Worm (Caenorhabditis elegans) whole organism, late embryonic: ENCODE measurements around the gene phf-15.

Experiments
- C38D4.7 ChIP-seq: fragments of 200-800 bp; sonication (Bioruptor generic); optimal IDR thresholded peaks from 2 replicates; lab custom pipeline; 2018; ENCODE audit warnings: mild to moderate bottlenecking, missing genetic modification characterization, moderate library complexity, missing compliant biosample characterization
- K09A11.1 ChIP-seq: sonication (generic microtip); optimal IDR thresholded peaks from 2 replicates; lab custom pipeline; 2017; ENCODE audit warnings: antibody characterized with exemption, mild to moderate bottlenecking, missing genetic modification characterization, missing compliant biosample characterization; ENCODE audit not compliant: insufficient read depth
- Y22D7AL.16 ChIP-seq: sonication (generic microtip); optimal IDR thresholded peaks from 2 replicates; lab custom pipeline; 2016; ENCODE audit warnings: missing genetic modification characterization, missing compliant biosample characterization
- ahr-1 ChIP-seq: sonication (generic microtip); optimal IDR thresholded peaks from 2 replicates; lab custom pipeline; 2016; ENCODE audit warnings: missing genetic modification characterization, missing compliant biosample characterization
- ama-1 ChIP-seq: fragments of 150-350 bp; optimal IDR thresholded peaks from 2 replicates; lab custom pipeline; 2014
- ceh-14 ChIP-seq: sonication (generic microtip); optimal IDR thresholded peaks from 2 replicates; lab custom pipeline; 2016; ENCODE audit warnings: missing genotype, missing genetic modification characterization, missing compliant biosample characterization
- ceh-22 ChIP-seq: sonication (generic microtip); optimal IDR thresholded peaks from 2 replicates; lab custom pipeline; 2017; ENCODE audit warnings: missing biosample characterization, missing genetic modification characterization
- ceh-24 ChIP-seq: sonication (generic microtip); optimal IDR thresholded peaks from 2 replicates; lab custom pipeline; 2016; ENCODE audit warnings: mild to moderate bottlenecking, missing genetic modification characterization, missing compliant biosample characterization
- ceh-30 ChIP-seq: fragments of 150-350 bp; optimal IDR thresholded peaks from 2 replicates; lab custom pipeline; 2014; ENCODE audit warnings: missing biosample characterization, missing genetic modification characterization
- ceh-45 ChIP-seq: fragments of 200-800 bp; sonication (Bioruptor generic); IDR thresholded peaks from 2 replicates; pipeline ENCODE4 v1.3.6; 2022; ENCODE audit warnings: missing genetic modification reagents, missing genetic modification characterization, missing compliant biosample characterization
- ceh-48 ChIP-seq: sonication (generic microtip); optimal IDR thresholded peaks from 2 replicates; lab custom pipeline; 2016; ENCODE audit warnings: missing genetic modification characterization, inconsistent platforms, missing compliant biosample characterization
- ceh-9 ChIP-seq: sonication (generic microtip); optimal IDR thresholded peaks from 2 replicates; lab custom pipeline; 2016; ENCODE audit warnings: mild to moderate bottlenecking, missing genetic modification characterization, inconsistent platforms, missing compliant biosample characterization
- dmd-4 ChIP-seq: sonication (generic microtip); optimal IDR thresholded peaks from 2 replicates; lab custom pipeline; 2016; ENCODE audit warnings: borderline replicate concordance, missing genetic modification characterization, missing compliant biosample characterization
- elt-2 ChIP-seq: sonication (generic microtip); optimal IDR thresholded peaks from 2 replicates; lab custom pipeline; 2016; ENCODE audit warnings: missing genetic modification reagents, missing genetic modification characterization, missing compliant biosample characterization
- ets-4 ChIP-seq: sonication (generic microtip); optimal IDR thresholded peaks from 2 replicates; lab custom pipeline; 2016; ENCODE audit warnings: missing genetic modification characterization, missing compliant biosample characterization
- fax-1 ChIP-seq: sonication (generic microtip); optimal IDR thresholded peaks from 2 replicates; lab custom pipeline; 2016; ENCODE audit warnings: missing genotype, missing genetic modification characterization, missing compliant biosample characterization
- fkh-10 ChIP-seq: fragments of 150-350 bp; optimal IDR thresholded peaks from 2 replicates; lab custom pipeline; 2014; ENCODE audit warnings: missing biosample characterization, missing genetic modification reagents, missing genetic modification characterization
- gmeb-2 ChIP-seq: sonication (generic microtip); optimal IDR thresholded peaks from 2 replicates; lab custom pipeline; 2016; ENCODE audit warnings: missing genetic modification characterization, inconsistent platforms, missing compliant biosample characterization
- hlh-6 ChIP-seq: sonication (generic microtip); optimal IDR thresholded peaks from 2 replicates; lab custom pipeline; 2016; ENCODE audit warnings: missing genotype, missing genetic modification characterization, missing compliant biosample characterization
- lim-6 ChIP-seq: sonication (generic microtip); optimal IDR thresholded peaks from 2 replicates; lab custom pipeline; 2016; ENCODE audit warnings: missing genetic modification characterization, missing compliant biosample characterization
- lin-11 ChIP-seq: fragments of 200-800 bp; sonication (Bioruptor generic); optimal IDR thresholded peaks from 2 replicates; lab custom pipeline; 2018; ENCODE audit warnings: mild to moderate bottlenecking, missing genetic modification characterization, missing compliant biosample characterization
- madf-2 ChIP-seq: sonication (generic microtip); optimal IDR thresholded peaks from 2 replicates; lab custom pipeline; 2017; ENCODE audit warnings: missing genetic modification characterization, missing compliant biosample characterization
- npax-4 ChIP-seq: sonication (generic microtip); optimal IDR thresholded peaks from 2 replicates; lab custom pipeline; 2016; ENCODE audit warnings: missing genetic modification characterization, missing compliant biosample characterization
- pag-3 ChIP-seq: sonication (generic microtip); optimal IDR thresholded peaks from 2 replicates; lab custom pipeline; 2016; ENCODE audit warnings: missing compliant biosample characterization, missing genetic modification characterization, borderline replicate concordance
- pha-2 ChIP-seq: sonication (generic microtip); optimal IDR thresholded peaks from 2 replicates; lab custom pipeline; 2017; ENCODE audit warnings: mild to moderate bottlenecking, missing genetic modification characterization, missing compliant biosample characterization
- pqm-1 ChIP-seq: sonication (generic microtip); optimal IDR thresholded peaks from 2 replicates; lab custom pipeline; 2016; ENCODE audit warnings: missing genetic modification characterization, missing compliant biosample characterization
- pros-1 ChIP-seq: fragments of 150-350 bp; optimal IDR thresholded peaks from 2 replicates; lab custom pipeline; 2014; ENCODE audit warnings: missing biosample characterization, missing genetic modification reagents, missing genetic modification characterization
- ref-2 ChIP-seq: sonication (generic microtip); optimal IDR thresholded peaks from 2 replicates; lab custom pipeline; 2016; ENCODE audit warnings: missing genetic modification characterization, missing compliant biosample characterization
- sox-2 ChIP-seq: fragments of 200-800 bp; sonication (Bioruptor generic); IDR thresholded peaks from 2 replicates; pipeline ENCODE4 v1.3.6; 2022; ENCODE audit warnings: missing genetic modification reagents, missing genetic modification characterization, missing compliant biosample characterization
- syd-9 ChIP-seq: sonication (generic microtip); optimal IDR thresholded peaks from 2 replicates; lab custom pipeline; 2016; ENCODE audit warnings: mild to moderate bottlenecking, missing genetic modification characterization, moderate library complexity, missing compliant biosample characterization
- tbx-2 ChIP-seq: sonication (generic microtip); optimal IDR thresholded peaks from 2 replicates; lab custom pipeline; 2016; ENCODE audit warnings: missing genetic modification characterization, missing compliant biosample characterization
- tbx-7 ChIP-seq: sonication (generic microtip); optimal IDR thresholded peaks from 2 replicates; lab custom pipeline; 2016; ENCODE audit warnings: missing genotype, missing genetic modification characterization, missing compliant biosample characterization
- unc-3 ChIP-seq, 2 experiments: fragments of 200-800 bp in 1 of 2; sonication (Bioruptor generic) in 1 of 2; sonication (generic microtip) in 1 of 2; conservative IDR thresholded peaks in 1 of 2; optimal IDR thresholded peaks in 1 of 2; 2 replicates each; pipeline versions ENCODE4 v1.3.6 to Lab custom; 2016 to 2022; ENCODE audit warnings: missing compliant biosample characterization in 2 of 2, missing genetic modification characterization in 2 of 2, missing genetic modification reagents in 1 of 2
- unc-42 ChIP-seq: sonication (generic microtip); optimal IDR thresholded peaks from 2 replicates; lab custom pipeline; 2016; ENCODE audit warnings: missing genotype, missing genetic modification characterization, missing compliant biosample characterization
- unc-55 ChIP-seq: sonication (generic microtip); optimal IDR thresholded peaks from 2 replicates; lab custom pipeline; 2017; ENCODE audit warnings: missing biosample characterization, missing genetic modification reagents, missing genetic modification characterization
- unc-86 ChIP-seq: sonication (generic microtip); optimal IDR thresholded peaks from 2 replicates; lab custom pipeline; 2016; ENCODE audit warnings: missing genetic modification characterization, missing compliant biosample characterization
- ztf-16 ChIP-seq: sonication (generic microtip); optimal IDR thresholded peaks from 2 replicates; lab custom pipeline; 2017; ENCODE audit warnings: missing genetic modification characterization, missing compliant biosample characterization

phf-15 gene

ce11 chrIII:3344573-3344972 is 21.9 kb downstream of the phf-15 start, which contains the start of gene gei-1:
Gene gei-1 (plus strand): TSS chrIII:3344873.
- no peak for TF ChIP-seq sox-2 (GFP tag; lab: Robert Waterston, UW)
- no peak for TF ChIP-seq ceh-30 (tag; lab: Kevin White, UChicago)
- TF ChIP-seq ceh-45 (GFP tag; lab: Robert Waterston, UW) = no peak
- TF ChIP-seq pag-3 (tag; lab: Kevin White, UChicago) = no peak
- TF ChIP-seq ceh-24 (tag; lab: Kevin White, UChicago) = no peak
- no peak for TF ChIP-seq ceh-48
- TF ChIP-seq ztf-16 = no peak
- TF ChIP-seq dmd-4 (tag; lab: Kevin White, UChicago) = no peak
- TF ChIP-seq pqm-1 = no peak
- no peak for TF ChIP-seq fax-1
- no peak for TF ChIP-seq tbx-2

- TF ChIP-seq ceh-30 (tag; lab: Kevin White, UChicago) (no peak), ceh-14 (no peak), ztf-16 (no peak), dmd-4 (tag; lab: Kevin White, UChicago) (no peak), gmeb-2 (no peak), syd-9 (no peak), fax-1 (no peak), ahr-1 (tag; lab: Kevin White, UChicago) (no peak), unc-55 (GFP tag; lab: Kevin White, UChicago) (no peak)
These were observed 23.2 kb downstream of the phf-15 start for ce11 chrIII:3345835-3346234.

ce11 chrIII:3346665-3347064 is 24.0 kb downstream of the phf-15 start:
- TF ChIP-seq pha-2 (tag; lab: Kevin White, UChicago) (no peak), dmd-4 (tag; lab: Kevin White, UChicago) (no peak), ama-1 (lab: Kevin White, UChicago) (no peak), C38D4.7 (GFP tag; lab: Kevin White, UChicago) (no peak), fax-1 (no peak), madf-2 (no peak), sox-2 (GFP tag; lab: Robert Waterston, UW) (no peak), elt-2 (no peak), pag-3 (tag; lab: Kevin White, UChicago) (no peak), hlh-6 (tag; lab: Kevin White, UChicago) (no peak), ceh-14 (no peak), ref-2 (tag; lab: Kevin White, UChicago) (no peak), tbx-7 (tag; lab: Kevin White, UChicago) (no peak)

DNA sequence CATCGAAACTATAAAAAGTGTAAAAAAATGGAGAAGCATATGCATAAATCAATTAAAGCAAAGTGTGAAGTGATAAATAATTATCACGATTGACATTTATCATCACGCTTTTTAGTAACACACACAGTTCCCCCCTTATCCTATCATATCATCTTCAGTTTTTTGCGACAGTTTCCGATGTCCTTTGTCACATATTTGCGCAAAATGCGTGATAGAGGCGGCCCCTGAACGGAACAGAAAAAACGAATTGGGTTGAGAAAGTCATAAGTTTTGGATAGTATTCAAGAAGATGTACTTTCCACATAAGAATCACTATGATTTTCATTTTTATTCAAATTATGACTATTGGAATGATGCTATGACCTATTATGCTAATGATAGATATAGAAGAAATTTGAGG is 26.4 kb downstream of the phf-15 start:
- TF ChIP-seq unc-86 (tag; lab: Kevin White, UChicago) = no peak
- no peak for TF ChIP-seq ets-4 (tag; lab: Kevin White, UChicago)
- no peak for TF ChIP-seq lim-6 (tag; lab: Kevin White, UChicago)
- TF ChIP-seq K09A11.1 (tag; lab: Kevin White, UChicago) = no peak
- no peak for TF ChIP-seq Y22D7AL.16 (tag; lab: Kevin White, UChicago)
- TF ChIP-seq fkh-10 (GFP tag; lab: Kevin White, UChicago) = no peak
- TF ChIP-seq pros-1 (tag; lab: Kevin White, UChicago) = no peak
- no peak for TF ChIP-seq madf-2
- no peak for TF ChIP-seq unc-42 (tag; lab: Kevin White, UChicago)
- no peak for TF ChIP-seq pha-2 (tag; lab: Kevin White, UChicago)
- no peak for TF ChIP-seq ceh-9
- no peak for TF ChIP-seq ceh-22
- no peak for TF ChIP-seq fax-1
- no peak for TF ChIP-seq lin-11 (tag; lab: Kevin White, UChicago)
- TF ChIP-seq npax-4 = no peak
- no peak for TF ChIP-seq unc-3 (GFP tag; conservative IDR thresholded peaks at IDR 0.05; lab: Robert Waterston, UW)
- no peak for TF ChIP-seq unc-3 (tag; optimal IDR thresholded peaks at IDR 0.05; lab: Kevin White, UChicago)
